Worm (Caenorhabditis elegans) whole organism, late embryonic: ENCODE results near the gene F41E7.6.

Source experiments
- Y22D7AL.16 ChIP-seq: sonication (generic microtip); optimal IDR thresholded peaks from 2 replicates; lab custom pipeline; 2016; ENCODE audit warnings: missing genetic modification characterization, missing compliant biosample characterization
- ceh-24 ChIP-seq: sonication (generic microtip); optimal IDR thresholded peaks from 2 replicates; lab custom pipeline; 2016; ENCODE audit warnings: mild to moderate bottlenecking, missing genetic modification characterization, missing compliant biosample characterization
- ceh-31 ChIP-seq: sonication (generic microtip); optimal IDR thresholded peaks from 2 replicates; lab custom pipeline; 2016; ENCODE audit warnings: missing genetic modification characterization, missing compliant biosample characterization
- ceh-48 ChIP-seq: sonication (generic microtip); optimal IDR thresholded peaks from 2 replicates; lab custom pipeline; 2016; ENCODE audit warnings: missing genetic modification characterization, inconsistent platforms, missing compliant biosample characterization
- ceh-6 ChIP-seq: fragments of 200-800 bp; sonication (Bioruptor generic); optimal IDR thresholded peaks from 2 replicates; lab custom pipeline; 2018; ENCODE audit warnings: mild to moderate bottlenecking, missing genetic modification characterization, missing compliant biosample characterization
- ceh-9 ChIP-seq: sonication (generic microtip); optimal IDR thresholded peaks from 2 replicates; lab custom pipeline; 2016; ENCODE audit warnings: mild to moderate bottlenecking, missing genetic modification characterization, inconsistent platforms, missing compliant biosample characterization
- dve-1 ChIP-seq: sonication (generic microtip); optimal IDR thresholded peaks from 2 replicates; lab custom pipeline; 2017; ENCODE audit warnings: antibody characterized with exemption, mild to moderate bottlenecking, missing genetic modification characterization, missing compliant biosample characterization
- fkh-10 ChIP-seq: fragments of 150-350 bp; optimal IDR thresholded peaks from 2 replicates; lab custom pipeline; 2014; ENCODE audit warnings: missing biosample characterization, missing genetic modification reagents, missing genetic modification characterization
- gmeb-2 ChIP-seq: sonication (generic microtip); optimal IDR thresholded peaks from 2 replicates; lab custom pipeline; 2016; ENCODE audit warnings: missing genetic modification characterization, inconsistent platforms, missing compliant biosample characterization
- hlh-30 ChIP-seq: sonication (generic microtip); optimal IDR thresholded peaks from 2 replicates; lab custom pipeline; 2017; ENCODE audit warnings: antibody characterized with exemption, missing genetic modification characterization, missing compliant biosample characterization; ENCODE audit not compliant: insufficient read depth
- mec-3 ChIP-seq: sonication (generic microtip); optimal IDR thresholded peaks from 2 replicates; lab custom pipeline; 2016; ENCODE audit warnings: borderline replicate concordance, missing genetic modification characterization, missing compliant biosample characterization
- nfya-1 ChIP-seq: sonication (generic microtip); optimal IDR thresholded peaks from 2 replicates; lab custom pipeline; 2017; ENCODE audit warnings: missing genetic modification characterization, mild to moderate bottlenecking, missing compliant biosample characterization, antibody characterized with exemption, moderate library complexity
- nhr-232 ChIP-seq: sonication (generic microtip); optimal IDR thresholded peaks from 2 replicates; lab custom pipeline; 2016; ENCODE audit warnings: missing genetic modification characterization, missing compliant biosample characterization
- npax-4 ChIP-seq: sonication (generic microtip); optimal IDR thresholded peaks from 2 replicates; lab custom pipeline; 2016; ENCODE audit warnings: missing genetic modification characterization, missing compliant biosample characterization
- pag-3 ChIP-seq: sonication (generic microtip); optimal IDR thresholded peaks from 2 replicates; lab custom pipeline; 2016; ENCODE audit warnings: missing compliant biosample characterization, missing genetic modification characterization, borderline replicate concordance
- pax-1 ChIP-seq: fragments of 150-350 bp; optimal IDR thresholded peaks from 2 replicates; lab custom pipeline; 2014; ENCODE audit warnings: missing biosample characterization, missing genetic modification characterization
- pha-2 ChIP-seq: sonication (generic microtip); optimal IDR thresholded peaks from 2 replicates; lab custom pipeline; 2017; ENCODE audit warnings: mild to moderate bottlenecking, missing genetic modification characterization, missing compliant biosample characterization
- pros-1 ChIP-seq: fragments of 150-350 bp; optimal IDR thresholded peaks from 2 replicates; lab custom pipeline; 2014; ENCODE audit warnings: missing biosample characterization, missing genetic modification reagents, missing genetic modification characterization
- ref-2 ChIP-seq: sonication (generic microtip); optimal IDR thresholded peaks from 2 replicates; lab custom pipeline; 2016; ENCODE audit warnings: missing genetic modification characterization, missing compliant biosample characterization
- rnt-1 ChIP-seq: sonication (generic microtip); optimal IDR thresholded peaks from 2 replicates; lab custom pipeline; 2016; ENCODE audit warnings: missing genetic modification characterization, missing compliant biosample characterization
- sdc-2 ChIP-seq: sonication (generic microtip); optimal IDR thresholded peaks from 2 replicates; lab custom pipeline; 2016; ENCODE audit warnings: missing genotype, missing genetic modification characterization, missing compliant biosample characterization
- sox-2 ChIP-seq: fragments of 200-800 bp; sonication (Bioruptor generic); IDR thresholded peaks from 2 replicates; pipeline ENCODE4 v1.3.6; 2022; ENCODE audit warnings: missing genetic modification reagents, missing genetic modification characterization, missing compliant biosample characterization
- sox-4 ChIP-seq: sonication (generic microtip); optimal IDR thresholded peaks from 2 replicates; lab custom pipeline; 2017; ENCODE audit warnings: mild to moderate bottlenecking, missing genetic modification characterization, inconsistent platforms, missing compliant biosample characterization
- tbx-2 ChIP-seq: sonication (generic microtip); optimal IDR thresholded peaks from 2 replicates; lab custom pipeline; 2016; ENCODE audit warnings: missing genetic modification characterization, missing compliant biosample characterization
- ttx-3 ChIP-seq: sonication (generic microtip); optimal IDR thresholded peaks from 2 replicates; lab custom pipeline; 2016; ENCODE audit warnings: missing genetic modification reagents, missing genetic modification characterization, missing compliant biosample characterization
- unc-42 ChIP-seq: sonication (generic microtip); optimal IDR thresholded peaks from 2 replicates; lab custom pipeline; 2016; ENCODE audit warnings: missing genotype, missing genetic modification characterization, missing compliant biosample characterization
- unc-86 ChIP-seq: sonication (generic microtip); optimal IDR thresholded peaks from 2 replicates; lab custom pipeline; 2016; ENCODE audit warnings: missing genetic modification characterization, missing compliant biosample characterization

Gene F41E7.6

ce11 chrX:10262299-10262698 is 48.0 kb downstream of the F41E7.6 start:
- TF ChIP-seq unc-86 (tag; lab: Kevin White, UChicago) (no peak), ceh-48 (tag; lab: Kevin White, UChicago) (no peak), sdc-2 (no peak), pros-1 (tag; lab: Kevin White, UChicago) (no peak), ceh-31 (no peak), pag-3 (tag; lab: Kevin White, UChicago) (no peak), npax-4 (tag; lab: Kevin White, UChicago) (no peak), ref-2 (tag; lab: Kevin White, UChicago) (no peak), ttx-3 (no peak), rnt-1 (tag; lab: Kevin White, UChicago) (no peak), dve-1 (tag; lab: Kevin White, UChicago) (no peak), nfya-1 (tag; lab: Kevin White, UChicago) (no peak), mec-3 (tag; lab: Kevin White, UChicago) (no peak), tbx-2 (tag; lab: Kevin White, UChicago) (no peak), sox-2 (GFP tag; lab: Robert Waterston, UW) (no peak), hlh-30 (tag; lab: Kevin White, UChicago) (no peak), fkh-10 (no peak), nhr-232 (no peak)

ce11 chrX:10260035-10260434 is 50.2 kb downstream of the F41E7.6 start, which contains the start of gene C32A9.1:
Gene C32A9.1 (minus strand): TSS chrX:10260135.
- no peak for TF ChIP-seq unc-42
- TF ChIP-seq ceh-9 = no peak
- TF ChIP-seq sox-4 (tag; lab: Kevin White, UChicago) = no peak
- no peak for TF ChIP-seq Y22D7AL.16 (tag; lab: Kevin White, UChicago)
- TF ChIP-seq ceh-6 = no peak
- TF ChIP-seq pax-1 (tag; lab: Kevin White, UChicago) = no peak
- no peak for TF ChIP-seq ceh-24
- no peak for TF ChIP-seq nhr-232
- TF ChIP-seq pha-2 (tag; lab: Kevin White, UChicago) = no peak
- TF ChIP-seq gmeb-2 (tag; lab: Kevin White, UChicago) = no peak
- no peak for TF ChIP-seq fkh-10
- TF ChIP-seq hlh-30 (tag; lab: Kevin White, UChicago) = no peak
